Worm (Caenorhabditis elegans): ENCODE data around the gene klf-3.

The klf-3 gene

ce11 chrII:6588605-6589292 is 27.9 kb upstream of the klf-3 start, which contains the start of gene icd-1 (continued):
- TF ChIP-seq xnd-1 (tag; optimal IDR thresholded peaks at IDR 0.05) = peak; percentile 64
- peak; percentile 89 for TF ChIP-seq D2030.7 (GFP tag; IDR thresholded peaks at IDR 0.05)
- peak; percentile 97 for TF ChIP-seq attf-5 (GFP tag; optimal IDR thresholded peaks at IDR 0.05)
- no peak for TF ChIP-seq akir-1 (GFP tag; optimal IDR thresholded peaks at IDR 0.05)
- TF ChIP-seq ceh-79 (tag; optimal IDR thresholded peaks at IDR 0.05) = no peak
- peak in 1 of 2 experiments; percentile 65 for TF ChIP-seq rec-8 (tag; optimal IDR thresholded peaks at IDR 0.05)
- no peak for TF ChIP-seq mel-28 (tag; optimal IDR thresholded peaks at IDR 0.05; ENCODE audit: borderline replicate concordance)
- no peak for TF ChIP-seq nfya-2 (GFP tag; IDR thresholded peaks at IDR 0.05)
- peak; percentile 76 for TF ChIP-seq tbp1 (GFP tag; optimal IDR thresholded peaks at IDR 0.05)
- no peak for TF ChIP-seq hlh-26 (GFP tag; conservative IDR thresholded peaks at IDR 0.05)
- TF ChIP-seq sdz-38 (tag; optimal IDR thresholded peaks at IDR 0.05) = no peak
- peak; percentile 82 for TF ChIP-seq atf-7 (tag; optimal IDR thresholded peaks at IDR 0.05)
- peak; percentile 77 for TF ChIP-seq snpc-1.1 (tag; optimal IDR thresholded peaks at IDR 0.05; ENCODE audit: insufficient read depth)
- TF ChIP-seq lin-26 (GFP tag; IDR thresholded peaks at IDR 0.05) = peak; percentile 45; the same call in 1 of the 2 replicates
- peak; percentile 83 for TF ChIP-seq Y95B8A.8 (GFP tag; IDR thresholded peaks at IDR 0.05)
- TF ChIP-seq ztf-3 (GFP tag; optimal IDR thresholded peaks at IDR 0.05) = peak; percentile 30
- TF ChIP-seq F33H1.4 (GFP tag; IDR thresholded peaks at IDR 0.05) = peak; percentile 81
- peak; percentile 92 for TF ChIP-seq madf-6 (GFP tag; IDR thresholded peaks at IDR 0.05)
- no peak for TF ChIP-seq F39B2.1 (GFP tag; IDR thresholded peaks at IDR 0.05)
- peak; percentile 92 for TF ChIP-seq Y53G8AR.9 (GFP tag; conservative IDR thresholded peaks at IDR 0.05)
- TF ChIP-seq ztf-18 (tag; optimal IDR thresholded peaks at IDR 0.05) = peak; percentile 70
- peak; percentile 74; the same call in 1 of the 2 replicates for TF ChIP-seq B0019.2 (GFP tag; conservative IDR thresholded peaks at IDR 0.05)
- no peak for TF ChIP-seq fkh-3 (tag; optimal IDR thresholded peaks at IDR 0.05)
- peak; percentile 89 for TF ChIP-seq B0336.3 (GFP tag; IDR thresholded peaks at IDR 0.05)
- no peak for TF ChIP-seq die-1 (tag; optimal IDR thresholded peaks at IDR 0.05)
- peak; percentile 85 for TF ChIP-seq Y67H2A.10 (GFP tag; conservative IDR thresholded peaks at IDR 0.05)
- TF ChIP-seq F22D6.2 (tag; optimal IDR thresholded peaks at IDR 0.05) = peak; percentile 48
- peak; percentile 69 for TF ChIP-seq nhr-80 (tag; optimal IDR thresholded peaks at IDR 0.05)
- TF ChIP-seq athp-1 (tag; optimal IDR thresholded peaks at IDR 0.05) = peak; percentile 91
- no peak for TF ChIP-seq dpff-1 (tag; optimal IDR thresholded peaks at IDR 0.05)
- TF ChIP-seq ceh-27 (GFP tag; optimal IDR thresholded peaks at IDR 0.05) = peak; percentile 85
- peak; percentile 99 for TF ChIP-seq hmg-1.2 (GFP tag; IDR thresholded peaks at IDR 0.05)
- TF ChIP-seq K12H6.12 (tag; optimal IDR thresholded peaks at IDR 0.05) = peak; percentile 91
- TF ChIP-seq F37B4.10 (GFP tag; IDR thresholded peaks at IDR 0.05) = no peak
- TF ChIP-seq hrde-1 (tag; optimal IDR thresholded peaks at IDR 0.05; ENCODE audit: borderline replicate concordance) = peak; percentile 58
- TF ChIP-seq ccch-3 (GFP tag; optimal IDR thresholded peaks at IDR 0.05) = no peak
- TF ChIP-seq lin-40 (tag; optimal IDR thresholded peaks at IDR 0.05) = peak; percentile 95
- TF ChIP-seq Y53F4B.3 (GFP tag; IDR thresholded peaks at IDR 0.05) = 0 out of 2 replicates have a peak, but pooled peaks have one; percentile 10
- TF ChIP-seq ztf-6 (GFP tag; IDR thresholded peaks at IDR 0.05) = 0 out of 2 replicates have a peak, but pooled peaks have one; percentile 37
- TF ChIP-seq lir-1 (GFP tag; conservative IDR thresholded peaks at IDR 0.05) = peak; percentile 85
- peak; percentile 79 for TF ChIP-seq madf-10 (tag; optimal IDR thresholded peaks at IDR 0.05)
- TF ChIP-seq ZK185.1 (tag; optimal IDR thresholded peaks at IDR 0.05; ENCODE audit: poor library complexity, severe bottlenecking) = peak; percentile 86
- TF ChIP-seq mes-4 (tag; optimal IDR thresholded peaks at IDR 0.05) = no peak
- TF ChIP-seq unc-130 (GFP tag; optimal IDR thresholded peaks at IDR 0.05) = peak; percentile 88
- TF ChIP-seq ceh-40 (GFP tag; IDR thresholded peaks at IDR 0.05) = no peak
- peak; percentile 53 to 80 for TF ChIP-seq let-607 (tag; optimal IDR thresholded peaks at IDR 0.05)
- TF ChIP-seq ztf-25 (GFP tag; IDR thresholded peaks at IDR 0.05) = no peak

All from whole organism, young adult.